Worm (Caenorhabditis elegans) whole organism, young adult: ENCODE measurements around the gene elmd-1.

Experiments
- F39B2.1 ChIP-seq: fragments of 200-800 bp; sonication (Bioruptor generic); IDR thresholded peaks from 2 replicates; pipeline ENCODE4 v1.3.6; 2022; ENCODE audit warnings: missing genetic modification reagents, missing genetic modification characterization, missing compliant biosample characterization
- fkh-3 ChIP-seq: sonication (generic microtip); optimal IDR thresholded peaks from 2 replicates; lab custom pipeline; 2016; ENCODE audit warnings: mild to moderate bottlenecking, missing genetic modification characterization, missing compliant biosample characterization
- lsy-27 ChIP-seq: sonication (generic microtip); optimal IDR thresholded peaks from 2 replicates; lab custom pipeline; 2017; ENCODE audit warnings: missing genetic modification characterization, mild to moderate bottlenecking, missing compliant biosample characterization, antibody characterized with exemption, missing genotype, borderline replicate concordance; ENCODE audit not compliant: insufficient read depth
- nhr-80 ChIP-seq: sonication (generic microtip); optimal IDR thresholded peaks from 2 replicates; lab custom pipeline; 2016; ENCODE audit warnings: missing genetic modification characterization, missing compliant biosample characterization
- pha-4 ChIP-seq: fragments of 150-350 bp; sonication (generic microtip); optimal IDR thresholded peaks from 2 replicates; lab custom pipeline; 2014; ENCODE audit warnings: missing biosample characterization, missing genetic modification reagents, missing genetic modification characterization
- repo-1 ChIP-seq: sonication (generic microtip); optimal IDR thresholded peaks from 2 replicates; lab custom pipeline; 2017; ENCODE audit warnings: mild to moderate bottlenecking, missing genetic modification characterization, missing compliant biosample characterization

ce11 chrIII:3404354-3404913, 14.7 kb downstream of the elmd-1 start, which contains the start of the genes npp-9 and F59A2.5:
- no peak for TF ChIP-seq lsy-27 (tag; lab: Kevin White, UChicago)
- no peak for TF ChIP-seq pha-4
- no peak for TF ChIP-seq nhr-80 (tag; lab: Kevin White, UChicago)
- no peak for TF ChIP-seq repo-1
- TF ChIP-seq fkh-3 (tag; lab: Kevin White, UChicago): no peak
- TF ChIP-seq F39B2.1 (GFP tag; lab: Robert Waterston, UW): no peak
